Fruit fly (Drosophila melanogaster): ENCODE measurements around the gene p53.
A peak's percentile ranks its signal among the peaks of the same experiment; 100 is the strongest.

Gene p53

DNA sequence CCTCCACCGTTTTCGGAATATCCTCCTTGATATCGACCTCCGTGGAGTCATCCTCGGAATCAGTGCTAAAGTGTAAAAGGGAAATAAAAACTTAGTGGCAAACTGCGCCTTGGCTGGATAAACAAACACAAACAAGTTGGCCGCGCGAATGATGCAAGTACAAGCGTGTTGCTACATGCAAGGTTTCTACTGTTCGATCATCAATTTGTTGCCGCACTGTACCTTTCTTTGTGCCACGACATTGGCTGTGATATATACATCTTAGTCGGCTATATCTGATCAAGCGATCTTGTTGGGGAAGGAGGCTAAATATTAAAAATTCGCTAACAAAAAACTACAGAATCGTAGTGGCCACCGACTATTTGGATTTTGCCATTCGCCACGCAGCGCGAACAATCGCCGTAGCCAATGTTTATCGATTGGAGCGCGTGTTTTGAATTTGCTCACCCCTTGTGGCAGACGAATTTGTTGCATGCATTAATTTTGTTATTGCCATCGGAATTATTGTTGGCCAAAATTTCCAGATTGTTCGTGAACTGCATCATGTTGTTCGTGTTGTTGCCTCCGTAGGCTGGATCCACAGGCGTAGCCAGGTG is 649 bp downstream of the p53 start (continued):
- TF ChIP-seq Scr (GFP tag; IDR thresholded peaks at IDR 0.05; ENCODE audit: partially characterized antibody) (peak; percentile 32; the same call in 1 of the 2 replicates), jumu (GFP tag; optimal IDR thresholded peaks at IDR 0.05) (no peak), gfzf (GFP tag; optimal IDR thresholded peaks at IDR 0.05) (no peak), CG13424 (tag; optimal IDR thresholded peaks at IDR 0.05) (no peak), org-1 (GFP tag; optimal IDR thresholded peaks at IDR 0.05) (no peak), lbe (GFP tag; optimal IDR thresholded peaks at IDR 0.05) (no peak), Xrp1 (GFP tag; IDR thresholded peaks at IDR 0.05) (no peak), Gug (GFP tag; IDR thresholded peaks at IDR 0.05) (no peak), CHES-1-like (GFP tag; optimal IDR thresholded peaks at IDR 0.05) (no peak), HmgD (GFP tag; optimal IDR thresholded peaks at IDR 0.05) (no peak), Oli (tag; optimal IDR thresholded peaks at IDR 0.05) (no peak), fd96Cb (tag; optimal IDR thresholded peaks at IDR 0.05) (no peak), dm (GFP tag; optimal IDR thresholded peaks at IDR 0.05) (peak; percentile 60), ato (GFP tag; IDR thresholded peaks at IDR 0.05; ENCODE audit: partially characterized antibody) (no peak), CG11085 (GFP tag; IDR thresholded peaks at IDR 0.05) (no peak), Hr3 (GFP tag; optimal IDR thresholded peaks at IDR 0.05) (no peak), her (GFP tag; optimal IDR thresholded peaks at IDR 0.05) (no peak), Usf (GFP tag; optimal IDR thresholded peaks at IDR 0.05) (no peak), CG2875 (GFP tag; optimal IDR thresholded peaks at IDR 0.05) (no peak), pzg (GFP tag; optimal IDR thresholded peaks at IDR 0.05) (peak; percentile 47), amos (GFP tag; IDR thresholded peaks at IDR 0.05; ENCODE audit: partially characterized antibody) (peak; percentile 61), Adf1 (GFP tag; IDR thresholded peaks at IDR 0.05) (no peak), CG3407 (GFP tag; optimal IDR thresholded peaks at IDR 0.05) (no peak), CTCF (GFP tag; optimal IDR thresholded peaks at IDR 0.05) (no peak), Ets65A (GFP tag) (no peak), CG18599 (GFP tag; optimal IDR thresholded peaks at IDR 0.05) (no peak), klu (GFP tag; IDR thresholded peaks at IDR 0.05) (no peak), CG12219 (GFP tag; optimal IDR thresholded peaks at IDR 0.05) (no peak), CG32532 (GFP tag; IDR thresholded peaks at IDR 0.05) (no peak), trem (tag; optimal IDR thresholded peaks at IDR 0.05) (peak; percentile 61), CG1832 (GFP tag; optimal IDR thresholded peaks at IDR 0.05) (no peak), sqz (GFP tag; optimal IDR thresholded peaks at IDR 0.05) (no peak), Fer1 (GFP tag; optimal IDR thresholded peaks at IDR 0.05) (no peak), CG13624 (GFP tag; optimal IDR thresholded peaks at IDR 0.05) (no peak), Dll (GFP tag; IDR thresholded peaks at IDR 0.05; ENCODE audit: partially characterized antibody) (0 out of 4 replicates have a peak, but pooled peaks have one; percentile 19), Dref (GFP tag; IDR thresholded peaks at IDR 0.05) (peak; percentile 75), phol (tag; optimal IDR thresholded peaks at IDR 0.05) (no peak), ewg (GFP tag; optimal IDR thresholded peaks at IDR 0.05) (no peak), CG14965 (GFP tag; optimal IDR thresholded peaks at IDR 0.05; ENCODE audit: borderline replicate concordance) (no peak), ems (GFP tag; optimal IDR thresholded peaks at IDR 0.05) (no peak), CG15011 (GFP tag; optimal IDR thresholded peaks at IDR 0.05) (no peak), CG1603 (tag; optimal IDR thresholded peaks at IDR 0.05) (peak; percentile 47), CG7372 (GFP tag; IDR thresholded peaks at IDR 0.05) (no peak), salm (tag; optimal IDR thresholded peaks at IDR 0.05) (no peak), ranshi (GFP tag; IDR thresholded peaks at IDR 0.05) (no peak), MBD-R2 (GFP tag; IDR thresholded peaks at IDR 0.05) (peak; percentile 51; the same call in 1 of the 2 replicates), dan (GFP tag; IDR thresholded peaks at IDR 0.05) (no peak), Xbp1 (GFP tag; optimal IDR thresholded peaks at IDR 0.05) (no peak), Sry-δ (GFP tag; optimal IDR thresholded peaks at IDR 0.05) (peak; percentile 55), ab (GFP tag; optimal IDR thresholded peaks at IDR 0.05) (no peak), fu2 (GFP tag; optimal IDR thresholded peaks at IDR 0.05) (no peak)
